Worm (Caenorhabditis elegans): ENCODE data around the gene srbc-84.
A peak's percentile ranks its signal among the peaks of the same experiment; 100 is the strongest.

The srbc-84 gene

ce11 chrV:16271121-16271520 lies 27.6 kb upstream of the srbc-84 start, which contains the start of gene T13F3.6:
T13F3.6 (minus strand) TSS chrV:16271221.
- TF ChIP-seq lir-3 (tag; optimal IDR thresholded peaks at IDR 0.05; ENCODE audit: poor library complexity) = no peak
- TF ChIP-seq nhr-237 (tag; optimal IDR thresholded peaks at IDR 0.05) = no peak
- no peak for TF ChIP-seq xbp-1 (tag; optimal IDR thresholded peaks at IDR 0.05)
- TF ChIP-seq dsc-1 (tag; optimal IDR thresholded peaks at IDR 0.05) = no peak
- no peak for TF ChIP-seq lsy-2 (tag; optimal IDR thresholded peaks at IDR 0.05)
- no peak for TF ChIP-seq tlp-1 (tag; optimal IDR thresholded peaks at IDR 0.05)
- no peak for TF ChIP-seq fkh-4 (tag; optimal IDR thresholded peaks at IDR 0.05; ENCODE audit: borderline replicate concordance)
- TF ChIP-seq lin-15B (tag; optimal IDR thresholded peaks at IDR 0.05) = no peak
- no peak for TF ChIP-seq dpl-1 (GFP tag; optimal IDR thresholded peaks at IDR 0.05)
- TF ChIP-seq unc-86 (tag; optimal IDR thresholded peaks at IDR 0.05) = no peak
- no peak for TF ChIP-seq irx-1 (tag; optimal IDR thresholded peaks at IDR 0.05)
- TF ChIP-seq nhr-11 (tag; optimal IDR thresholded peaks at IDR 0.05) = no peak
- TF ChIP-seq isw-1 (GFP tag; IDR thresholded peaks at IDR 0.05) = no peak
- no peak for TF ChIP-seq nhr-47 (tag; optimal IDR thresholded peaks at IDR 0.05)
- TF ChIP-seq aha-1 (tag; optimal IDR thresholded peaks at IDR 0.05) = no peak
- TF ChIP-seq ztf-4 (tag; optimal IDR thresholded peaks at IDR 0.05) = no peak
- TF ChIP-seq nhr-71 (tag; optimal IDR thresholded peaks at IDR 0.05) = no peak
- no peak for TF ChIP-seq C34B4.2 (tag; optimal IDR thresholded peaks at IDR 0.05)
- no peak for TF ChIP-seq ceh-8 (GFP tag; optimal IDR thresholded peaks at IDR 0.05)

ce11 chrV:16275347-16275746 lies 23.4 kb upstream of the srbc-84 start, which contains the start of gene pacl-1:
pacl-1 (minus strand) TSS chrV:16275447.
- TF ChIP-seq dsc-1 (tag; optimal IDR thresholded peaks at IDR 0.05) (no peak), lir-3 (tag; optimal IDR thresholded peaks at IDR 0.05; ENCODE audit: poor library complexity) (no peak), egl-13 (tag; optimal IDR thresholded peaks at IDR 0.05) (no peak), zip-4 (GFP tag; optimal IDR thresholded peaks at IDR 0.05) (no peak), sptf-1 (tag; optimal IDR thresholded peaks at IDR 0.05) (no peak), lin-14 (GFP tag; optimal IDR thresholded peaks at IDR 0.05) (no peak), hlh-17 (GFP tag; optimal IDR thresholded peaks at IDR 0.05; ENCODE audit: borderline replicate concordance) (no peak), ztf-4 (tag; optimal IDR thresholded peaks at IDR 0.05) (no peak), aly-2 (tag; optimal IDR thresholded peaks at IDR 0.05) (no peak), tbx-2 (tag; optimal IDR thresholded peaks at IDR 0.05) (no peak), lin-13 (GFP tag; optimal IDR thresholded peaks at IDR 0.05) (no peak), vab-15 (tag; optimal IDR thresholded peaks at IDR 0.05) (no peak), ceh-63 (GFP tag; optimal IDR thresholded peaks at IDR 0.05) (no peak), egl-27 (tag; optimal IDR thresholded peaks at IDR 0.05) (no peak), nhr-76 (tag; optimal IDR thresholded peaks at IDR 0.05) (no peak), ceh-8 (GFP tag; optimal IDR thresholded peaks at IDR 0.05) (no peak)

- TF ChIP-seq nhr-90 (tag; optimal IDR thresholded peaks at IDR 0.05; ENCODE audit: poor library complexity) = peak; percentile 38
- TF ChIP-seq nhr-28 (tag; optimal IDR thresholded peaks at IDR 0.05) = no peak
- peak in 1 of 2 experiments; percentile 34 for TF ChIP-seq lin-35 (GFP tag; optimal IDR thresholded peaks at IDR 0.05)
- TF ChIP-seq elt-2 (tag; optimal IDR thresholded peaks at IDR 0.05) = peak; percentile 95
- peak; percentile 59 for TF ChIP-seq nhr-20 (tag; optimal IDR thresholded peaks at IDR 0.05)
- no peak for TF ChIP-seq ztf-4 (tag; optimal IDR thresholded peaks at IDR 0.05)
Measured at ce11 chrV:16277918-16278317, 20.9 kb upstream of the srbc-84 start, which contains the start of gene cyp-37B1. cyp-37B1 (plus strand) TSS chrV:16278116.

- TF ChIP-seq lir-3 (tag; optimal IDR thresholded peaks at IDR 0.05; ENCODE audit: poor library complexity) (no peak), ama-1 (optimal IDR thresholded peaks at IDR 0.05) (no peak), egl-27 (tag; optimal IDR thresholded peaks at IDR 0.05) (no peak), rnt-1 (tag; optimal IDR thresholded peaks at IDR 0.05) (no peak), blmp-1 (tag; optimal IDR thresholded peaks at IDR 0.05) (peak; percentile 78), ets-5 (GFP tag; IDR thresholded peaks at IDR 0.05) (no peak), dpl-1 (GFP tag; optimal IDR thresholded peaks at IDR 0.05) (no peak), efl-1 (optimal IDR thresholded peaks at IDR 0.05) (no peak), efl-1 (GFP tag; optimal IDR thresholded peaks at IDR 0.05 in 1 of 2) (no peak), unc-86 (tag; optimal IDR thresholded peaks at IDR 0.05) (no peak)
Measured at ce11 chrV:16282147-16282546, 16.6 kb upstream of the srbc-84 start, which contains the start of gene F28G4.2. F28G4.2 (minus strand) TSS chrV:16282321.
